ENCODE assay signal across 6 worm cellular contexts in the genomic region with DNA sequence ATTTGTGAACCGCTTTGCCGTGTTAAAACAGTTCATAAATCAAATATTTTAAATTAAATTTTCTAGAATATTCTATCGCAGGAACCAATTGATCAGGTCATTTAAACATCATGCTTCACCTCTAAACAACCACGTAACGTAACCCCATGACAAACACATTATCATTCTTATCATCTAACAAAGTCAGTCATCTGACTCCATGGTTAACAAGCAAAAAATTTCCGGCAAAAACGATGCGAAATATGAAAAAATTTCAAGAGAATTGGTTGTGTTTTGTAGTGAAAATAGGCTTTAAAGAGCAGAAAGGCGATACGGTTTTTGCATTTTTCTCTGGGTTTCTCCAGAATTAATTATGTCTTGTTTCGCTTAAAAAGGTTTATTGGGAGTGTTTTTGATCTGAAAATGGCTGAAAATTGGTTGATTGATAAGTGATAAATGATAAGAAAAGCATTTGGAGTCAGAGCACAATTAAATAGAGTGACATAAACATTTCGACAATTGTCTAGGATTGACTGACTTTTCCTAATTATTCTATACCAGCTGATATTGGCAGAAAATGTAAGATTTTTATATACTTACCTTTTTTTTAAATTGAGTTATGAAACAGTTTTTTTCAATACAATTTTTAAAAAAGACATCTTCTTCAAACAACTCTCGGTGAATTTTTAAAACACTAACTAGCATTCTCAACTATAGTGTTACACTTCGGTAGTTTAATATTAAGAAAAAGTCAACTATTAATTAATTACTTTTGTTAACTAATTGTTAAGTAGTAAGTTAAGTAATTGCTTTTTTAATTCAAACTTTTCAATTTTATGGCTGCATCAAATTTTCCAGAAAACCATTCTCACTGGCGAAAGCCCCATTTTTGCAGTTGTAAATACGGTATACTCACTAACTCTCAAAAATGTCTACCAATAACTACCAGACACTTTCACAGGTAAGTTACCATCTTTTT.
TF ChIP-seq lines count a peak whose summit lies in the region.

Gene catp-7, plus strand, starts transcription at position 908 of the 958 bp plus-strand sequence.

TF ChIP-seq in whole organism, L1 larva, 84 proteins besides CTCF, POLR2A, EP300 and RAD21 (continues in another document):
- TF ChIP-seq mdl-1 (tag; optimal IDR thresholded peaks at IDR 0.05; lab: Kevin White, UChicago) (no peak), lsy-2 (tag; optimal IDR thresholded peaks at IDR 0.05; lab: Kevin White, UChicago) (peak in 1 of 2 experiments; percentile 13), ztf-4 (tag; optimal IDR thresholded peaks at IDR 0.05; lab: Kevin White, UChicago) (no peak), F16B12.6 (tag; optimal IDR thresholded peaks at IDR 0.05; lab: Kevin White, UChicago) (no peak), mab-9 (GFP tag; IDR thresholded peaks at IDR 0.05; lab: Robert Waterston, UW) (no peak), mef-2 (tag; optimal IDR thresholded peaks at IDR 0.05; lab: Kevin White, UChicago) (no peak), ztf-11 (tag; optimal IDR thresholded peaks at IDR 0.05; lab: Kevin White, UChicago) (no peak), fos-1 (tag; optimal IDR thresholded peaks at IDR 0.05; lab: Kevin White, UChicago) (no peak), C04F5.9 (tag; optimal IDR thresholded peaks at IDR 0.05; lab: Kevin White, UChicago) (no peak), ama-1 (optimal IDR thresholded peaks at IDR 0.05; lab: Kevin White, UChicago) (peak; percentile 34), nhr-76 (tag; optimal IDR thresholded peaks at IDR 0.05; lab: Kevin White, UChicago) (no peak), rnt-1 (tag; optimal IDR thresholded peaks at IDR 0.05; lab: Kevin White, UChicago) (no peak), nhr-71 (tag; optimal IDR thresholded peaks at IDR 0.05; lab: Kevin White, UChicago) (peak; percentile 41), zag-1 (tag; optimal IDR thresholded peaks at IDR 0.05; lab: Kevin White, UChicago) (no peak)

TF ChIP-seq in whole organism, L2 larva, 48 proteins besides CTCF, POLR2A, EP300 and RAD21:
- peak; percentile 43 for TF ChIP-seq gmeb-1 (tag; optimal IDR thresholded peaks at IDR 0.05; lab: Kevin White, UChicago)
- peak; percentile 77 for TF ChIP-seq crh-2 (tag; optimal IDR thresholded peaks at IDR 0.05; lab: Kevin White, UChicago)
- TF ChIP-seq sma-3 (GFP tag; optimal IDR thresholded peaks at IDR 0.05; lab: Kevin White, UChicago), result peak; percentile 25
- peak; percentile 56 for TF ChIP-seq fos-1 (tag; optimal IDR thresholded peaks at IDR 0.05; lab: Kevin White, UChicago)
- TF ChIP-seq nhr-21 (tag; optimal IDR thresholded peaks at IDR 0.05; lab: Kevin White, UChicago), result no peak
- TF ChIP-seq F13H6.1 (tag; optimal IDR thresholded peaks at IDR 0.05; lab: Kevin White, UChicago), result peak; percentile 6
- no peak for TF ChIP-seq unc-62 (GFP tag; optimal IDR thresholded peaks at IDR 0.05; lab: Kevin White, UChicago)
- peak; percentile 23 for TF ChIP-seq nhr-129 (tag; optimal IDR thresholded peaks at IDR 0.05; lab: Kevin White, UChicago)
- TF ChIP-seq nhr-25 (tag; optimal IDR thresholded peaks at IDR 0.05; lab: Kevin White, UChicago), result no peak

TF ChIP-seq in whole organism, L3 larva, 47 proteins besides CTCF, POLR2A, EP300 and RAD21:
- TF ChIP-seq jun-1 (tag; optimal IDR thresholded peaks at IDR 0.05; lab: Kevin White, UChicago), result peak; percentile 49
- TF ChIP-seq elt-2 (tag; optimal IDR thresholded peaks at IDR 0.05; lab: Kevin White, UChicago), result peak; percentile 97
- TF ChIP-seq fos-1 (tag; optimal IDR thresholded peaks at IDR 0.05; lab: Kevin White, UChicago), result no peak
- TF ChIP-seq ceh-9 (tag; optimal IDR thresholded peaks at IDR 0.05; lab: Kevin White, UChicago), result no peak
- peak; percentile 67 for TF ChIP-seq skn-1 (tag; optimal IDR thresholded peaks at IDR 0.05; lab: Kevin White, UChicago)
- TF ChIP-seq pqm-1 (tag; optimal IDR thresholded peaks at IDR 0.05; lab: Kevin White, UChicago), result peak; percentile 93
- peak; percentile 51 for TF ChIP-seq pha-4 (tag; optimal IDR thresholded peaks at IDR 0.05; lab: Kevin White, UChicago)

TF ChIP-seq in whole organism, L4 larva, 104 proteins besides CTCF, POLR2A, EP300 and RAD21 (continues in another document):
- peak; percentile 39 for TF ChIP-seq nhr-48 (tag; optimal IDR thresholded peaks at IDR 0.05; lab: Kevin White, UChicago)
- TF ChIP-seq hif-1 (tag; optimal IDR thresholded peaks at IDR 0.05; lab: Kevin White, UChicago), result peak in 1 of 2 experiments; percentile 33
- TF ChIP-seq hlh-11 (tag; optimal IDR thresholded peaks at IDR 0.05; lab: Kevin White, UChicago), result peak; percentile 77
- peak; percentile 64 for TF ChIP-seq dve-1 (tag; optimal IDR thresholded peaks at IDR 0.05; lab: Kevin White, UChicago; ENCODE audit: insufficient read depth)
- TF ChIP-seq nhr-28 (tag; optimal IDR thresholded peaks at IDR 0.05; lab: Kevin White, UChicago), result peak; percentile 94
- no peak for TF ChIP-seq unc-39 (tag; optimal IDR thresholded peaks at IDR 0.05; lab: Kevin White, UChicago)
- peak; percentile 65 for TF ChIP-seq pqm-1 (tag; optimal IDR thresholded peaks at IDR 0.05; lab: Kevin White, UChicago)
- TF ChIP-seq cey-2 (tag; optimal IDR thresholded peaks at IDR 0.05; lab: Kevin White, UChicago; ENCODE audit: borderline replicate concordance, insufficient read depth), result no peak
- TF ChIP-seq nhr-237 (tag; optimal IDR thresholded peaks at IDR 0.05; lab: Kevin White, UChicago), result no peak
- TF ChIP-seq nhr-77 (tag; optimal IDR thresholded peaks at IDR 0.05; lab: Kevin White, UChicago), result peak; percentile 1
- TF ChIP-seq spr-3 (GFP tag; optimal IDR thresholded peaks at IDR 0.05; lab: Kevin White, UChicago), result no peak
- peak; percentile 36 for TF ChIP-seq T20F7.1 (GFP tag; optimal IDR thresholded peaks at IDR 0.05; lab: Kevin White, UChicago)
- TF ChIP-seq nhr-6 (tag; optimal IDR thresholded peaks at IDR 0.05; lab: Kevin White, UChicago), result no peak
- no peak for TF ChIP-seq daf-16 (GFP tag; optimal IDR thresholded peaks at IDR 0.05; lab: Kevin White, UChicago)
- TF ChIP-seq daf-16 (tag; optimal IDR thresholded peaks at IDR 0.05; lab: Kevin White, UChicago), result peak; percentile 88
- TF ChIP-seq hlh-30 (tag; optimal IDR thresholded peaks at IDR 0.05; lab: Kevin White, UChicago; ENCODE audit: insufficient read depth), result peak; percentile 69
- no peak for TF ChIP-seq T26A8.4 (GFP tag; IDR thresholded peaks at IDR 0.05; lab: Robert Waterston, UW)

TF ChIP-seq in whole organism, late embryonic, 69 proteins besides CTCF, POLR2A, EP300 and RAD21:
- peak; percentile 22 for TF ChIP-seq elt-2 (tag; optimal IDR thresholded peaks at IDR 0.05; lab: Kevin White, UChicago)
- TF ChIP-seq pqm-1 (tag; optimal IDR thresholded peaks at IDR 0.05; lab: Kevin White, UChicago), result peak; percentile 18
- TF ChIP-seq sox-4 (tag; optimal IDR thresholded peaks at IDR 0.05; lab: Kevin White, UChicago), result no peak

TF ChIP-seq in whole organism, young adult, 124 proteins besides CTCF, POLR2A, EP300 and RAD21 (continues in another document):
- TF ChIP-seq Y95B8A.8 (GFP tag; IDR thresholded peaks at IDR 0.05; lab: Robert Waterston, UW), result no peak
- no peak for TF ChIP-seq akir-1 (GFP tag; optimal IDR thresholded peaks at IDR 0.05; lab: Kevin White, UChicago)
- TF ChIP-seq tbp1 (GFP tag; optimal IDR thresholded peaks at IDR 0.05; lab: Kevin White, UChicago), result peak; percentile 23
- 0 out of 2 replicates have a peak, but pooled peaks have one; percentile 5 for TF ChIP-seq let-526 (GFP tag; IDR thresholded peaks at IDR 0.05; lab: Robert Waterston, UW)
- no peak for TF ChIP-seq lin-26 (GFP tag; IDR thresholded peaks at IDR 0.05; lab: Robert Waterston, UW)
- TF ChIP-seq ztf-6 (GFP tag; IDR thresholded peaks at IDR 0.05; lab: Robert Waterston, UW), result no peak
- no peak for TF ChIP-seq K11D2.4 (GFP tag; IDR thresholded peaks at IDR 0.05; lab: Robert Waterston, UW)
- peak; percentile 84; the same call in 1 of the 2 replicates for TF ChIP-seq hsf-1 (GFP tag; IDR thresholded peaks at IDR 0.05; lab: Robert Waterston, UW)
- no peak for TF ChIP-seq nfya-1 (tag; optimal IDR thresholded peaks at IDR 0.05; lab: Kevin White, UChicago; ENCODE audit: borderline replicate concordance, insufficient read depth)
- TF ChIP-seq cebp-1 (GFP tag; IDR thresholded peaks at IDR 0.05; lab: Robert Waterston, UW), result no peak
- peak; percentile 58 for TF ChIP-seq cebp-1 (tag; optimal IDR thresholded peaks at IDR 0.05; lab: Kevin White, UChicago)
- TF ChIP-seq zim-3 (tag; optimal IDR thresholded peaks at IDR 0.05; lab: Kevin White, UChicago), result no peak
- no peak for TF ChIP-seq F39B2.1 (GFP tag; IDR thresholded peaks at IDR 0.05; lab: Robert Waterston, UW)
- TF ChIP-seq unc-130 (GFP tag; optimal IDR thresholded peaks at IDR 0.05; lab: Kevin White, UChicago), result no peak
- no peak for TF ChIP-seq sptf-2 (GFP tag; optimal IDR thresholded peaks at IDR 0.05; lab: Kevin White, UChicago)
- TF ChIP-seq hlh-26 (GFP tag; conservative IDR thresholded peaks at IDR 0.05; lab: Robert Waterston, UW), result no peak
- TF ChIP-seq fkh-3 (tag; optimal IDR thresholded peaks at IDR 0.05; lab: Kevin White, UChicago), result no peak
- 0 out of 2 replicates have a peak, but pooled peaks have one; percentile 30 for TF ChIP-seq lir-1 (GFP tag; conservative IDR thresholded peaks at IDR 0.05; lab: Robert Waterston, UW)
- TF ChIP-seq let-607 (tag; optimal IDR thresholded peaks at IDR 0.05; lab: Kevin White, UChicago), result peak in 1 of 2 experiments; percentile 44
- no peak for TF ChIP-seq zfh-2 (GFP tag; conservative IDR thresholded peaks at IDR 0.05; lab: Robert Waterston, UW)
- TF ChIP-seq nhr-80 (tag; optimal IDR thresholded peaks at IDR 0.05; lab: Kevin White, UChicago), result peak; percentile 87
- no peak for TF ChIP-seq ztf-22 (GFP tag; optimal IDR thresholded peaks at IDR 0.05; lab: Kevin White, UChicago)
- TF ChIP-seq aptf-3 (GFP tag; IDR thresholded peaks at IDR 0.05; lab: Robert Waterston, UW), result no peak
- peak; percentile 60; the same call in 1 of the 2 replicates for TF ChIP-seq nfyb-1 (GFP tag; IDR thresholded peaks at IDR 0.05; lab: Robert Waterston, UW)
- 0 out of 2 replicates have a peak, but pooled peaks have one; percentile 41 for TF ChIP-seq Y53G8AR.9 (GFP tag; conservative IDR thresholded peaks at IDR 0.05; lab: Robert Waterston, UW)
- no peak for TF ChIP-seq madf-10 (tag; optimal IDR thresholded peaks at IDR 0.05; lab: Kevin White, UChicago)
- peak; percentile 60 for TF ChIP-seq atf-7 (tag; optimal IDR thresholded peaks at IDR 0.05; lab: Kevin White, UChicago)
- peak; percentile 42 for TF ChIP-seq chd-7 (tag; optimal IDR thresholded peaks at IDR 0.05; lab: Kevin White, UChicago)
- no peak for TF ChIP-seq him-1 (tag; optimal IDR thresholded peaks at IDR 0.05; lab: Kevin White, UChicago)
- no peak for TF ChIP-seq hlh-12 (tag; optimal IDR thresholded peaks at IDR 0.05; lab: Kevin White, UChicago)
- TF ChIP-seq mcd-1 (GFP tag; IDR thresholded peaks at IDR 0.05; lab: Robert Waterston, UW), result no peak
- TF ChIP-seq attf-5 (GFP tag; optimal IDR thresholded peaks at IDR 0.05; lab: Kevin White, UChicago), result peak; percentile 22
- TF ChIP-seq nhr-90 (tag; optimal IDR thresholded peaks at IDR 0.05; lab: Kevin White, UChicago), result no peak
- no peak for TF ChIP-seq B0019.2 (GFP tag; conservative IDR thresholded peaks at IDR 0.05; lab: Robert Waterston, UW)
